Worm (Caenorhabditis elegans): Measurements from ENCODE around the gene Y43H11AL.1.

Gene Y43H11AL.1

ce11 chrII:188967-189366, 43.6 kb downstream of the Y43H11AL.1 start, which contains the start of gene T01D1.5:
TSS of gene T01D1.5 (minus strand) at chrII:189067.
- TF ChIP-seq flt-1 (GFP tag; IDR thresholded peaks at IDR 0.05) (no peak), T22C8.4 (GFP tag; IDR thresholded peaks at IDR 0.05) (no peak), ref-1 (GFP tag; conservative IDR thresholded peaks at IDR 0.05) (no peak), klf-2 (GFP tag; conservative IDR thresholded peaks at IDR 0.05) (no peak), ztf-23 (GFP tag; IDR thresholded peaks at IDR 0.05) (no peak), med-1 (GFP tag; optimal IDR thresholded peaks at IDR 0.05; ENCODE audit: insufficient read depth) (no peak), cog-1 (tag; optimal IDR thresholded peaks at IDR 0.05) (no peak), tab-1 (GFP tag; IDR thresholded peaks at IDR 0.05) (no peak), ztf-29 (GFP tag; IDR thresholded peaks at IDR 0.05) (no peak)

ce11 chrII:186504-186903, 46.0 kb downstream of the Y43H11AL.1 start, which contains the start of gene T01D1.8:
TSS of gene T01D1.8 (plus strand) at chrII:186739.
- TF ChIP-seq ztf-23 (GFP tag; IDR thresholded peaks at IDR 0.05) (no peak), T22C8.4 (GFP tag; IDR thresholded peaks at IDR 0.05) (no peak), med-1 (GFP tag; optimal IDR thresholded peaks at IDR 0.05; ENCODE audit: insufficient read depth) (no peak), ref-1 (GFP tag; conservative IDR thresholded peaks at IDR 0.05) (no peak), klf-2 (GFP tag; conservative IDR thresholded peaks at IDR 0.05) (no peak), flt-1 (GFP tag; IDR thresholded peaks at IDR 0.05) (no peak), ztf-29 (GFP tag; IDR thresholded peaks at IDR 0.05) (no peak), tab-1 (GFP tag; IDR thresholded peaks at IDR 0.05) (no peak), cog-1 (tag; optimal IDR thresholded peaks at IDR 0.05) (no peak)

- TF ChIP-seq T22C8.4 (GFP tag; IDR thresholded peaks at IDR 0.05) (no peak), ref-1 (GFP tag; conservative IDR thresholded peaks at IDR 0.05) (no peak), med-1 (GFP tag; optimal IDR thresholded peaks at IDR 0.05; ENCODE audit: insufficient read depth) (no peak), ztf-29 (GFP tag; IDR thresholded peaks at IDR 0.05) (no peak), flt-1 (GFP tag; IDR thresholded peaks at IDR 0.05) (no peak), ztf-23 (GFP tag; IDR thresholded peaks at IDR 0.05) (no peak), cog-1 (tag; optimal IDR thresholded peaks at IDR 0.05) (no peak), tab-1 (GFP tag; IDR thresholded peaks at IDR 0.05) (no peak), klf-2 (GFP tag; conservative IDR thresholded peaks at IDR 0.05) (no peak)
Measured at ce11 chrII:178993-179392, 53.5 kb downstream of the Y43H11AL.1 start, which contains the start of gene T01D1.4. TSS of gene T01D1.4 (minus strand) at chrII:179093.

- no peak for TF ChIP-seq cog-1 (tag; optimal IDR thresholded peaks at IDR 0.05)
- TF ChIP-seq ztf-23 (GFP tag; IDR thresholded peaks at IDR 0.05), result no peak
- no peak for TF ChIP-seq T22C8.4 (GFP tag; IDR thresholded peaks at IDR 0.05)
- TF ChIP-seq tab-1 (GFP tag; IDR thresholded peaks at IDR 0.05), result no peak
- no peak for TF ChIP-seq klf-2 (GFP tag; conservative IDR thresholded peaks at IDR 0.05)
- no peak for TF ChIP-seq ztf-29 (GFP tag; IDR thresholded peaks at IDR 0.05)
- TF ChIP-seq ref-1 (GFP tag; conservative IDR thresholded peaks at IDR 0.05), result no peak
- no peak for TF ChIP-seq flt-1 (GFP tag; IDR thresholded peaks at IDR 0.05)
- no peak for TF ChIP-seq med-1 (GFP tag; optimal IDR thresholded peaks at IDR 0.05; ENCODE audit: insufficient read depth)
Measured at ce11 chrII:178146-178545, 54.4 kb downstream of the Y43H11AL.1 start.

- no peak for TF ChIP-seq klf-2 (GFP tag; conservative IDR thresholded peaks at IDR 0.05)
Measured at ce11 chrII:176622-177021, 55.9 kb downstream of the Y43H11AL.1 start.

ce11 chrII:175868-176267, 56.7 kb downstream of the Y43H11AL.1 start, which contains the start of gene T01D1.3:
TSS of gene T01D1.3 (minus strand) at chrII:175968.
- TF ChIP-seq ztf-29 (GFP tag; IDR thresholded peaks at IDR 0.05) (no peak), flt-1 (GFP tag; IDR thresholded peaks at IDR 0.05) (no peak), klf-2 (GFP tag; conservative IDR thresholded peaks at IDR 0.05) (no peak), med-1 (GFP tag; optimal IDR thresholded peaks at IDR 0.05; ENCODE audit: insufficient read depth) (no peak), ztf-23 (GFP tag; IDR thresholded peaks at IDR 0.05) (no peak), cog-1 (tag; optimal IDR thresholded peaks at IDR 0.05) (no peak), tab-1 (GFP tag; IDR thresholded peaks at IDR 0.05) (no peak), T22C8.4 (GFP tag; IDR thresholded peaks at IDR 0.05) (no peak), ref-1 (GFP tag; conservative IDR thresholded peaks at IDR 0.05) (no peak)

ce11 chrII:173679-174078, 58.9 kb downstream of the Y43H11AL.1 start, which contains the start of gene T01D1.7:
TSS of gene T01D1.7 (minus strand) at chrII:173779.
- TF ChIP-seq ref-1 (GFP tag; conservative IDR thresholded peaks at IDR 0.05) (no peak), ztf-29 (GFP tag; IDR thresholded peaks at IDR 0.05) (no peak), flt-1 (GFP tag; IDR thresholded peaks at IDR 0.05) (no peak), T22C8.4 (GFP tag; IDR thresholded peaks at IDR 0.05) (no peak), klf-2 (GFP tag; conservative IDR thresholded peaks at IDR 0.05) (no peak), ztf-23 (GFP tag; IDR thresholded peaks at IDR 0.05) (no peak), cog-1 (tag; optimal IDR thresholded peaks at IDR 0.05) (no peak), tab-1 (GFP tag; IDR thresholded peaks at IDR 0.05) (no peak), med-1 (GFP tag; optimal IDR thresholded peaks at IDR 0.05; ENCODE audit: insufficient read depth) (no peak)

Measured in whole organism, midembryonic.